Fruit fly (Drosophila melanogaster) whole organism, prepupa: ENCODE results near the gene Ir68b.

Experiments
- CG10631 ChIP-seq: fragments of 200-800 bp; sonication (Bioruptor generic); optimal IDR thresholded peaks from 2 replicates; lab custom pipeline; 2016; ENCODE audit warnings: missing biosample characterization, missing genetic modification characterization
- CG10669 ChIP-seq: fragments of 200-800 bp; sonication (Bioruptor generic); optimal IDR thresholded peaks from 3 replicates; lab custom pipeline; 2018; ENCODE audit warnings: missing biosample characterization, mild to moderate bottlenecking, missing genetic modification characterization, moderate library complexity
- CG11294 ChIP-seq: fragments of 200-800 bp; sonication (Bioruptor generic); IDR thresholded peaks from 2 replicates; pipeline ENCODE4 v1.3.6; 2022; ENCODE audit warnings: missing biosample characterization, missing genetic modification characterization
- CG11902 ChIP-seq: fragments of 200-800 bp; sonication (Bioruptor generic); optimal IDR thresholded peaks from 3 replicates; lab custom pipeline; 2016; ENCODE audit warnings: missing biosample characterization, missing genetic modification characterization
- CG15336 ChIP-seq: fragments of 200-800 bp; sonication (Bioruptor generic); IDR thresholded peaks from 2 replicates; pipeline ENCODE4 v1.3.6; 2022; ENCODE audit warnings: missing biosample characterization, missing genetic modification characterization
- CG1621 ChIP-seq: fragments of 200-800 bp; sonication (Bioruptor generic); optimal IDR thresholded peaks from 3 replicates; lab custom pipeline; 2018; ENCODE audit warnings: missing biosample characterization, mild to moderate bottlenecking, missing genetic modification characterization
- CG16779 ChIP-seq: fragments of 200-800 bp; sonication (Bioruptor generic); optimal IDR thresholded peaks from 3 replicates; lab custom pipeline; 2017; ENCODE audit warnings: missing biosample characterization, mild to moderate bottlenecking, missing genetic modification characterization
- CG31627 ChIP-seq: fragments of 200-800 bp; sonication (Bioruptor generic); optimal IDR thresholded peaks from 3 replicates; lab custom pipeline; 2016; ENCODE audit warnings: missing biosample characterization, missing genetic modification characterization
- CG32006 ChIP-seq: fragments of 200-800 bp; sonication (Bioruptor generic); optimal IDR thresholded peaks from 3 replicates; lab custom pipeline; 2017; ENCODE audit warnings: missing biosample characterization, mild to moderate bottlenecking, missing genetic modification characterization
- CG34406 ChIP-seq: fragments of 200-800 bp; sonication (Bioruptor generic); optimal IDR thresholded peaks from 3 replicates; lab custom pipeline; 2016; ENCODE audit warnings: missing biosample characterization, missing genetic modification characterization
- CG3919 ChIP-seq: fragments of 200-800 bp; sonication (Bioruptor generic); optimal IDR thresholded peaks from 3 replicates; lab custom pipeline; 2016; ENCODE audit warnings: missing biosample characterization, missing genetic modification characterization
- CG4318 ChIP-seq: fragments of 200-800 bp; sonication (Bioruptor generic); optimal IDR thresholded peaks from 3 replicates; lab custom pipeline; 2017; ENCODE audit warnings: missing biosample characterization, mild to moderate bottlenecking, missing genetic modification characterization
- CG6163 ChIP-seq: fragments of 200-800 bp; sonication (Bioruptor generic); IDR thresholded peaks from 3 replicates; pipeline ENCODE4 v1.3.6; 2022; ENCODE audit warnings: missing biosample characterization, missing genetic modification characterization
- CG6276 ChIP-seq: fragments of 200-800 bp; sonication (Bioruptor generic); optimal IDR thresholded peaks from 2 replicates; lab custom pipeline; 2017; ENCODE audit warnings: missing biosample characterization, mild to moderate bottlenecking, missing genetic modification characterization
- CG6792 ChIP-seq: fragments of 200-800 bp; sonication (Bioruptor generic); optimal IDR thresholded peaks from 3 replicates; lab custom pipeline; 2016; ENCODE audit warnings: missing biosample characterization, missing genetic modification characterization
- CG6854 ChIP-seq: fragments of 200-800 bp; sonication (Bioruptor generic); optimal IDR thresholded peaks from 2 replicates; lab custom pipeline; 2017; ENCODE audit warnings: missing biosample characterization, mild to moderate bottlenecking, missing genetic modification characterization
- CG7368 ChIP-seq: fragments of 200-800 bp; sonication (Bioruptor generic); optimal IDR thresholded peaks from 3 replicates; lab custom pipeline; 2016; ENCODE audit warnings: missing biosample characterization, missing genetic modification characterization
- CG8119 ChIP-seq: fragments of 200-800 bp; sonication (Bioruptor generic); IDR thresholded peaks from 3 replicates; pipeline ENCODE4 v1.3.6; 2022; ENCODE audit warnings: missing biosample characterization, missing genetic modification characterization
- CG8319 ChIP-seq: fragments of 200-800 bp; sonication (Bioruptor generic); optimal IDR thresholded peaks from 3 replicates; lab custom pipeline; 2016; ENCODE audit warnings: missing biosample characterization, missing genetic modification characterization
- CG8632 ChIP-seq: fragments of 200-800 bp; sonication (Bioruptor generic); optimal IDR thresholded peaks from 3 replicates; lab custom pipeline; 2016; ENCODE audit warnings: missing biosample characterization, missing genetic modification characterization
- CG9139 ChIP-seq: fragments of 200-800 bp; sonication (Bioruptor generic); optimal IDR thresholded peaks from 3 replicates; lab custom pipeline; 2017; ENCODE audit warnings: missing biosample characterization, mild to moderate bottlenecking, missing genetic modification characterization
- Eip75B ChIP-seq: fragments of 200-800 bp; sonication (Bioruptor generic); optimal IDR thresholded peaks from 3 replicates; lab custom pipeline; 2016; ENCODE audit warnings: missing biosample characterization, missing genetic modification characterization
- Eip78C ChIP-seq: fragments of 200-800 bp; sonication (Bioruptor generic); peaks from one replicate; lab custom pipeline; 2016; ENCODE audit warnings: missing biosample characterization, missing genetic modification characterization
- Eip93F ChIP-seq: fragments of 200-800 bp; sonication (Bioruptor generic); optimal IDR thresholded peaks from 2 replicates; lab custom pipeline; 2016; ENCODE audit warnings: missing biosample characterization, mild to moderate bottlenecking, missing genetic modification characterization
- Ets21C ChIP-seq: fragments of 200-800 bp; sonication (Bioruptor generic); optimal IDR thresholded peaks from 3 replicates; lab custom pipeline; 2016; ENCODE audit warnings: missing biosample characterization, missing genetic modification characterization
- Gug ChIP-seq: fragments of 200-800 bp; sonication (Bioruptor generic); IDR thresholded peaks from 2 replicates; pipeline ENCODE4 v1.3.6; 2022; ENCODE audit warnings: missing biosample characterization, missing genetic modification characterization
- Hr38 ChIP-seq: sonication (Bioruptor generic); optimal IDR thresholded peaks from 2 replicates; lab custom pipeline; 2016; ENCODE audit warnings: missing biosample characterization, missing genetic modification characterization
- Hr39 ChIP-seq: fragments of 200-800 bp; sonication (Bioruptor generic); optimal IDR thresholded peaks from 2 replicates; lab custom pipeline; 2016; ENCODE audit warnings: missing biosample characterization, missing genetic modification characterization
- Hr4 ChIP-seq: fragments of 200-800 bp; sonication (Bioruptor generic); optimal IDR thresholded peaks from 3 replicates; lab custom pipeline; 2016; ENCODE audit warnings: missing biosample characterization, missing genetic modification characterization
- Lpt ChIP-seq: fragments of 200-800 bp; sonication (Bioruptor generic); optimal IDR thresholded peaks from 3 replicates; lab custom pipeline; 2016; ENCODE audit warnings: missing biosample characterization, missing genetic modification characterization
- Met ChIP-seq: fragments of 200-800 bp; sonication (Bioruptor generic); optimal IDR thresholded peaks from 3 replicates; lab custom pipeline; 2016; ENCODE audit warnings: missing biosample characterization, missing genetic modification characterization
- Smox ChIP-seq: fragments of 200-800 bp; sonication (Bioruptor generic); optimal IDR thresholded peaks from 3 replicates; lab custom pipeline; 2016; ENCODE audit warnings: missing biosample characterization, missing genetic modification characterization
- Sox102F ChIP-seq: fragments of 200-800 bp; sonication (Bioruptor generic); optimal IDR thresholded peaks from 2 replicates; lab custom pipeline; 2016; ENCODE audit warnings: missing biosample characterization, mild to moderate bottlenecking, missing genetic modification characterization
- Sox14 ChIP-seq: fragments of 200-800 bp; sonication (Bioruptor generic); optimal IDR thresholded peaks from 3 replicates; lab custom pipeline; 2016; ENCODE audit warnings: missing biosample characterization, missing genetic modification characterization
- Sox15 ChIP-seq: fragments of 200-800 bp; sonication (Bioruptor generic); optimal IDR thresholded peaks from 3 replicates; lab custom pipeline; 2016; ENCODE audit warnings: missing biosample characterization, missing genetic modification characterization
- achi ChIP-seq: fragments of 200-800 bp; sonication (Bioruptor generic); optimal IDR thresholded peaks from 3 replicates; lab custom pipeline; 2016; ENCODE audit warnings: missing biosample characterization, missing genetic modification characterization
- acj6 ChIP-seq: fragments of 200-800 bp; sonication (Bioruptor generic); optimal IDR thresholded peaks from 3 replicates; lab custom pipeline; 2016; ENCODE audit warnings: missing biosample characterization, missing genetic modification characterization
- cyc ChIP-seq: fragments of 200-800 bp; sonication (Bioruptor generic); optimal IDR thresholded peaks from 3 replicates; lab custom pipeline; 2016; ENCODE audit warnings: missing biosample characterization, missing genetic modification characterization
- dac ChIP-seq: fragments of 200-800 bp; sonication (Bioruptor generic); optimal IDR thresholded peaks from 2 replicates; lab custom pipeline; 2017; ENCODE audit warnings: missing biosample characterization, mild to moderate bottlenecking, missing genetic modification characterization
- dsx ChIP-seq: fragments of 200-800 bp; optimal IDR thresholded peaks from 3 replicates; lab custom pipeline; 2019; ENCODE audit warnings: missing biosample characterization, mild to moderate bottlenecking, missing genetic modification characterization, moderate library complexity; ENCODE audit not compliant: poor library complexity, severe bottlenecking
- eg ChIP-seq: fragments of 200-800 bp; sonication (Bioruptor generic); IDR thresholded peaks from 3 replicates; pipeline ENCODE4 v1.3.6; 2022; ENCODE audit warnings: missing biosample characterization, missing genetic modification characterization
- esn ChIP-seq: fragments of 200-800 bp; sonication (Bioruptor generic); optimal IDR thresholded peaks from 2 replicates; lab custom pipeline; 2016; ENCODE audit warnings: missing biosample characterization, mild to moderate bottlenecking, missing genetic modification characterization, moderate library complexity
- fd59A ChIP-seq: fragments of 200-800 bp; sonication (Bioruptor generic); optimal IDR thresholded peaks from 2 replicates; lab custom pipeline; 2017; ENCODE audit warnings: missing biosample characterization, mild to moderate bottlenecking, missing genetic modification characterization, missing genetic modification reagents
- fd85E ChIP-seq: fragments of 200-800 bp; sonication (Bioruptor generic); optimal IDR thresholded peaks from 3 replicates; lab custom pipeline; 2016; ENCODE audit warnings: missing biosample characterization, missing genetic modification characterization
- fkh ChIP-seq: fragments of 200-800 bp; sonication (Bioruptor generic); optimal IDR thresholded peaks from 3 replicates; lab custom pipeline; 2017; ENCODE audit warnings: missing biosample characterization, mild to moderate bottlenecking, missing genetic modification characterization, moderate library complexity
- lz ChIP-seq: fragments of 200-800 bp; sonication (Bioruptor generic); optimal IDR thresholded peaks from 3 replicates; lab custom pipeline; 2016; ENCODE audit warnings: missing biosample characterization, missing genetic modification characterization
- net ChIP-seq: fragments of 200-800 bp; sonication (Bioruptor generic); optimal IDR thresholded peaks from 3 replicates; lab custom pipeline; 2016; ENCODE audit warnings: missing biosample characterization, missing genetic modification characterization
- pdm3 ChIP-seq: fragments of 200-800 bp; sonication (Bioruptor generic); optimal IDR thresholded peaks from 3 replicates; lab custom pipeline; 2016; ENCODE audit warnings: missing biosample characterization, missing genetic modification characterization
- spab ChIP-seq: fragments of 200-800 bp; sonication (Bioruptor generic); optimal IDR thresholded peaks from 2 replicates; lab custom pipeline; 2017; ENCODE audit warnings: missing biosample characterization, mild to moderate bottlenecking, missing genetic modification characterization, missing genetic modification reagents
- ss ChIP-seq, 2 experiments: fragments of 200-800 bp; sonication (Bioruptor generic); optimal IDR thresholded peaks; 2 replicates in 1 of 2; 3 replicates in 1 of 2; lab custom pipeline; 2017 to 2018; ENCODE audit warnings: mild to moderate bottlenecking in 2 of 2, missing biosample characterization in 2 of 2, missing genetic modification characterization in 2 of 2, moderate library complexity in 1 of 2
- svp ChIP-seq: fragments of 200-800 bp; sonication (Bioruptor generic); peaks from one replicate; lab custom pipeline; 2016; ENCODE audit warnings: missing biosample characterization, missing genetic modification characterization
- topi ChIP-seq: fragments of 200-800 bp; sonication (Bioruptor generic); optimal IDR thresholded peaks from 3 replicates; lab custom pipeline; 2016; ENCODE audit warnings: missing biosample characterization, missing genetic modification characterization
- vri ChIP-seq: fragments of 200-800 bp; sonication (Bioruptor generic); optimal IDR thresholded peaks from 3 replicates; lab custom pipeline; 2016; ENCODE audit warnings: missing biosample characterization, mild to moderate bottlenecking, missing genetic modification characterization

The Ir68b gene

dm6 chr3L:12101924-12102383 is 25.2 kb downstream of the Ir68b start:
- no peak for TF ChIP-seq Hr38 (GFP tag; lab: Kevin White, UChicago)
- TF ChIP-seq CG16779 (tag; lab: Kevin White, UChicago), result no peak
- peak; percentile 61 for TF ChIP-seq net (GFP tag; lab: Kevin White, UChicago)
- TF ChIP-seq acj6 (GFP tag; lab: Kevin White, UChicago), result peak; percentile 59
- TF ChIP-seq spab, result peak; percentile 59
- peak; percentile 67 for TF ChIP-seq CG8632 (GFP tag; lab: Kevin White, UChicago)
- TF ChIP-seq fkh, result no peak
- peak; percentile 46 for TF ChIP-seq CG9139
- peak; percentile 10 for TF ChIP-seq Smox (GFP tag; lab: Kevin White, UChicago)
- TF ChIP-seq Eip75B (GFP tag; lab: Kevin White, UChicago), result peak; percentile 5
- TF ChIP-seq achi (GFP tag; lab: Kevin White, UChicago), result peak; percentile 73
- peak; percentile 3 for TF ChIP-seq lz (GFP tag; lab: Kevin White, UChicago)
- peak; percentile 68 for TF ChIP-seq CG10631 (GFP tag; lab: Kevin White, UChicago)
- peak; percentile 40 for TF ChIP-seq esn (GFP tag; lab: Kevin White, UChicago)
- peak; percentile 47 for TF ChIP-seq fd59A (GFP tag; lab: Kevin White, UChicago)
- TF ChIP-seq CG15336 (GFP tag; lab: Robert Waterston, UW), result peak; percentile 82
- TF ChIP-seq CG32006 (GFP tag; lab: Kevin White, UChicago), result peak; percentile 87
- TF ChIP-seq Sox15 (GFP tag; lab: Kevin White, UChicago), result peak; percentile 14
- TF ChIP-seq CG11902 (GFP tag; lab: Kevin White, UChicago), result no peak
- no peak for TF ChIP-seq fd85E (GFP tag; lab: Kevin White, UChicago)
- peak; percentile 45 for TF ChIP-seq Gug (GFP tag; lab: Robert Waterston, UW)
- TF ChIP-seq CG6276 (GFP tag; lab: Kevin White, UChicago), result peak; percentile 63
- TF ChIP-seq Sox14 (GFP tag; lab: Kevin White, UChicago), result no peak
- no peak for TF ChIP-seq Hr39
- TF ChIP-seq CG6792 (GFP tag; lab: Kevin White, UChicago), result peak; percentile 45
- peak; percentile 55 for TF ChIP-seq CG10669
- no peak for TF ChIP-seq Sox102F (GFP tag; lab: Kevin White, UChicago)
- no peak for TF ChIP-seq CG1621 (tag; lab: Kevin White, UChicago)
- TF ChIP-seq pdm3 (GFP tag; lab: Kevin White, UChicago), result peak; percentile 17
- TF ChIP-seq vri, result no peak
- TF ChIP-seq CG34406, result peak; percentile 64
- TF ChIP-seq topi (GFP tag; lab: Kevin White, UChicago), result peak; percentile 14
- peak; percentile 20 for TF ChIP-seq dac (GFP tag; lab: Kevin White, UChicago)
- peak; percentile 44; the same call in 1 of the 3 replicates for TF ChIP-seq eg (GFP tag; lab: Robert Waterston, UW)
- no peak for TF ChIP-seq cyc (GFP tag; lab: Kevin White, UChicago)
- no peak for TF ChIP-seq CG6854 (GFP tag; lab: Kevin White, UChicago)
- TF ChIP-seq CG8319 (GFP tag; lab: Kevin White, UChicago), result no peak
- no peak for TF ChIP-seq Eip93F (GFP tag; lab: Kevin White, UChicago)
- peak; percentile 20; the same call in 1 of the 3 replicates for TF ChIP-seq CG6163 (GFP tag; lab: Robert Waterston, UW)
- no peak for TF ChIP-seq Ets21C (GFP tag; lab: Kevin White, UChicago)
- TF ChIP-seq CG7368 (GFP tag; lab: Kevin White, UChicago), result peak; percentile 2
- TF ChIP-seq Met (GFP tag; lab: Kevin White, UChicago), result peak; percentile 15
- peak; percentile 83 for TF ChIP-seq Eip78C (GFP tag; lab: Kevin White, UChicago)
- peak; percentile 49 for TF ChIP-seq svp
- TF ChIP-seq ss (GFP tag; optimal IDR thresholded peaks at IDR 0.05; lab: Kevin White, UChicago), result peak; percentile 50 to 52
- no peak for TF ChIP-seq CG11294 (GFP tag; lab: Robert Waterston, UW)
- peak; percentile 82 for TF ChIP-seq CG8119 (GFP tag; lab: Robert Waterston, UW)
- peak; percentile 67 for TF ChIP-seq CG4318
- TF ChIP-seq Hr4 (GFP tag; lab: Kevin White, UChicago), result peak; percentile 16
- no peak for TF ChIP-seq CG31627 (GFP tag; lab: Kevin White, UChicago)
- TF ChIP-seq Lpt (GFP tag; lab: Kevin White, UChicago), result peak; percentile 55
- peak; percentile 55 for TF ChIP-seq CG3919
- peak; percentile 81 for TF ChIP-seq dsx
